Fruit fly (Drosophila melanogaster): ENCODE data around the gene CAH5.

CAH5 gene

dm6 chr3R:31218997-31219992 is 43.1 kb upstream of the CAH5 start, which contains the start of gene ATPsynC (continued):
- TF ChIP-seq Oli (tag; optimal IDR thresholded peaks at IDR 0.05), result no peak
- peak; percentile 74 for TF ChIP-seq gro (GFP tag; optimal IDR thresholded peaks at IDR 0.05)
- TF ChIP-seq dmrt11E (tag; optimal IDR thresholded peaks at IDR 0.05), result no peak
- TF ChIP-seq CG2116 (GFP tag; optimal IDR thresholded peaks at IDR 0.05), result peak; percentile 51
- no peak for TF ChIP-seq Usf (GFP tag; optimal IDR thresholded peaks at IDR 0.05)
- no peak for TF ChIP-seq CG5180 (GFP tag; optimal IDR thresholded peaks at IDR 0.05)
- TF ChIP-seq shn (GFP tag; optimal IDR thresholded peaks at IDR 0.05), result no peak
- no peak for TF ChIP-seq chif (GFP tag; optimal IDR thresholded peaks at IDR 0.05)
- TF ChIP-seq Sin3A (optimal IDR thresholded peaks at IDR 0.05), result peak; percentile 79
- no peak for TF ChIP-seq Mes4 (GFP tag; optimal IDR thresholded peaks at IDR 0.05)
- TF ChIP-seq croc (GFP tag; conservative IDR thresholded peaks at IDR 0.05), result no peak
- TF ChIP-seq CG33557 (GFP tag; optimal IDR thresholded peaks at IDR 0.05), result peak; percentile 3
- TF ChIP-seq CG15696 (tag; optimal IDR thresholded peaks at IDR 0.05), result peak; percentile 26
- TF ChIP-seq CrebB (tag; optimal IDR thresholded peaks at IDR 0.05), result peak; percentile 48
- peak; percentile 9 for TF ChIP-seq gsb-n (tag; optimal IDR thresholded peaks at IDR 0.05)
- TF ChIP-seq ato (GFP tag; IDR thresholded peaks at IDR 0.05; ENCODE audit: partially characterized antibody), result no peak
- peak; percentile 63 for TF ChIP-seq ash1 (GFP tag; optimal IDR thresholded peaks at IDR 0.05)
- TF ChIP-seq CG4854 (GFP tag; optimal IDR thresholded peaks at IDR 0.05), result peak; percentile 5
- TF ChIP-seq NC2β (GFP tag; optimal IDR thresholded peaks at IDR 0.05), result peak; percentile 69
- peak; percentile 15 for TF ChIP-seq yki (optimal IDR thresholded peaks at IDR 0.05)
- TF ChIP-seq E2f1 (GFP tag; IDR thresholded peaks at IDR 0.05), result no peak
- TF ChIP-seq Atf6 (GFP tag; IDR thresholded peaks at IDR 0.05), result no peak
- no peak for TF ChIP-seq hth (optimal IDR thresholded peaks at IDR 0.05)
- no peak for TF ChIP-seq CG5245 (GFP tag; optimal IDR thresholded peaks at IDR 0.05)
- TF ChIP-seq CG12744 (GFP tag; optimal IDR thresholded peaks at IDR 0.05), result peak; percentile 7
- peak; percentile 34; the same call in 1 of the 2 replicates for TF ChIP-seq CG6272 (GFP tag; IDR thresholded peaks at IDR 0.05)
- TF ChIP-seq tx (GFP tag; optimal IDR thresholded peaks at IDR 0.05), result peak; percentile 24
- no peak for TF ChIP-seq Lim3 (GFP tag; IDR thresholded peaks at IDR 0.05)
- peak; percentile 57 for TF ChIP-seq CG3281 (GFP tag; optimal IDR thresholded peaks at IDR 0.05)
- TF ChIP-seq Gsc (GFP tag; IDR thresholded peaks at IDR 0.05), result no peak
- TF ChIP-seq sim (GFP tag; IDR thresholded peaks at IDR 0.05), result no peak
- TF ChIP-seq CG12391 (tag; optimal IDR thresholded peaks at IDR 0.05), result peak; percentile 57
- TF ChIP-seq gfzf (GFP tag; optimal IDR thresholded peaks at IDR 0.05), result peak; percentile 100
- peak; percentile 17 for TF ChIP-seq CG3995 (GFP tag; optimal IDR thresholded peaks at IDR 0.05)
- TF ChIP-seq Bdp1 (GFP tag; optimal IDR thresholded peaks at IDR 0.05), result peak; percentile 24
- TF ChIP-seq br (optimal IDR thresholded peaks at IDR 0.05), result no peak
- TF ChIP-seq CG2129 (GFP tag; IDR thresholded peaks at IDR 0.05; ENCODE audit: partially characterized antibody), result no peak
- no peak for TF ChIP-seq Hmx (GFP tag; optimal IDR thresholded peaks at IDR 0.05)
- TF ChIP-seq CG14441 (GFP tag; IDR thresholded peaks at IDR 0.05), result no peak
- TF ChIP-seq CG6654 (GFP tag; optimal IDR thresholded peaks at IDR 0.05), result no peak
- no peak for TF ChIP-seq ATbp (GFP tag; optimal IDR thresholded peaks at IDR 0.05)
- TF ChIP-seq Camta (GFP tag; optimal IDR thresholded peaks at IDR 0.05), result no peak
- TF ChIP-seq CG6689 (GFP tag; IDR thresholded peaks at IDR 0.05), result no peak
- TF ChIP-seq kah (GFP tag; optimal IDR thresholded peaks at IDR 0.05), result no peak
- peak; percentile 93 for TF ChIP-seq az2 (GFP tag; optimal IDR thresholded peaks at IDR 0.05)
- no peak for TF ChIP-seq ind (GFP tag; optimal IDR thresholded peaks at IDR 0.05)
- no peak for TF ChIP-seq danr (GFP tag; IDR thresholded peaks at IDR 0.05)
- no peak for TF ChIP-seq mld (GFP tag; IDR thresholded peaks at IDR 0.05; ENCODE audit: partially characterized antibody)
- peak; percentile 31 for TF ChIP-seq BtbVII (GFP tag; optimal IDR thresholded peaks at IDR 0.05)
- TF ChIP-seq Side (GFP tag; optimal IDR thresholded peaks at IDR 0.05), result peak; percentile 45
- peak; percentile 68 for TF ChIP-seq CG17829 (tag; optimal IDR thresholded peaks at IDR 0.05)
